Worm (Caenorhabditis elegans): ENCODE results near the gene ZK381.8.

ce11 chrIV:6970271-6970670 is at the start of gene ZK381.8:
- TF ChIP-seq sea-1 (GFP tag; conservative IDR thresholded peaks at IDR 0.05) (no peak), tbx-37 (GFP tag; conservative IDR thresholded peaks at IDR 0.05) (no peak), pes-1 (GFP tag; IDR thresholded peaks at IDR 0.05) (no peak), ama-1 (optimal IDR thresholded peaks at IDR 0.05) (no peak), tra-4 (tag; optimal IDR thresholded peaks at IDR 0.05) (no peak), flt-1 (GFP tag; IDR thresholded peaks at IDR 0.05) (no peak), F13C5.2 (tag; optimal IDR thresholded peaks at IDR 0.05) (no peak), B0310.2 (tag; optimal IDR thresholded peaks at IDR 0.05) (no peak), ceh-36 (tag; optimal IDR thresholded peaks at IDR 0.05) (no peak), aly-1 (tag; optimal IDR thresholded peaks at IDR 0.05) (no peak), ceh-13 (GFP tag; optimal IDR thresholded peaks at IDR 0.05) (no peak), ets-7 (tag; optimal IDR thresholded peaks at IDR 0.05) (no peak)
